Worm (Caenorhabditis elegans) whole organism, L3 larva: ENCODE data around the gene F54E4.4.

Experiments
- ama-1 ChIP-seq: fragments of 150-350 bp; optimal IDR thresholded peaks from 2 replicates; lab custom pipeline; 2018
- egl-27 ChIP-seq: sonication (generic microtip); optimal IDR thresholded peaks from 4 replicates; lab custom pipeline; 2017; ENCODE audit warnings: missing biosample characterization, missing genetic modification reagents, missing genetic modification characterization
- elt-1 ChIP-seq: fragments of 150-350 bp; optimal IDR thresholded peaks from 2 replicates; lab custom pipeline; 2014; ENCODE audit warnings: missing biosample characterization, missing genetic modification characterization
- nfya-1 ChIP-seq: sonication (generic microtip); optimal IDR thresholded peaks from 2 replicates; lab custom pipeline; 2017; ENCODE audit warnings: missing genetic modification characterization, mild to moderate bottlenecking, missing compliant biosample characterization, antibody characterized with exemption, moderate library complexity; ENCODE audit not compliant: insufficient read depth
- nhr-12 ChIP-seq: fragments of 150-350 bp; optimal IDR thresholded peaks from 2 replicates; lab custom pipeline; 2014; ENCODE audit warnings: missing biosample characterization, missing genetic modification characterization
- nhr-237 ChIP-seq: fragments of 150-350 bp; optimal IDR thresholded peaks from 2 replicates; lab custom pipeline; 2014; ENCODE audit warnings: missing biosample characterization, missing genetic modification characterization
- nhr-28 ChIP-seq: fragments of 150-350 bp; optimal IDR thresholded peaks from 2 replicates; lab custom pipeline; 2014; ENCODE audit warnings: missing biosample characterization, missing genetic modification characterization
- pha-4 ChIP-seq: fragments of 150-350 bp; optimal IDR thresholded peaks from 2 replicates; lab custom pipeline; 2014; ENCODE audit warnings: missing biosample characterization, missing genetic modification reagents, missing genetic modification characterization
- pqm-1 ChIP-seq: fragments of 150-350 bp; optimal IDR thresholded peaks from 2 replicates; lab custom pipeline; 2017; ENCODE audit warnings: missing biosample characterization, missing genetic modification characterization, inconsistent platforms
- ztf-11 ChIP-seq: fragments of 150-350 bp; optimal IDR thresholded peaks from 2 replicates; lab custom pipeline; 2014; ENCODE audit warnings: missing biosample characterization, missing genetic modification characterization
- ztf-4 ChIP-seq: fragments of 150-350 bp; optimal IDR thresholded peaks from 2 replicates; lab custom pipeline; 2014; ENCODE audit warnings: missing biosample characterization, missing genetic modification characterization

DNA sequence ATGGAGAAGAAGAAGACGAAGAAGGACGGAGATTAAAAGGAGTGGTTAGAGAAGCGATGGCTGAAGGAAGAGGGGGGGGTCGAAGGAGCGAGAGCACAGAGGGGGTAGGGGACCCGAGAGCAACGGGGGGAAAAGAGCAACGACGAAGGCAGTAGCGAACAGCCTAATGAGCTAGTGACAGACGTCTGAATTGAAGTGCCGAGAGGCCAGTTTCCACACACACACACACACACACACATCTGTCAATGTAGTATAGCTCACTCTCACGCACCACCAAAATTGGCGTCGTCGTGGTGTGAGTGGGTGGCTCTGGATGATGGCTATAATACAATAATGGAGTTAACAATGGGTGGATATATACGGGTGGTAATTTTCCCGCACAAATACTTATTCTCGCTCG, 8.6 kb downstream of the F54E4.4 start:
- TF ChIP-seq ama-1: no peak
- TF ChIP-seq nhr-237 (tag; lab: Kevin White, UChicago): no peak
- TF ChIP-seq nhr-12 (tag; lab: Kevin White, UChicago): no peak
- TF ChIP-seq ztf-4: no peak
- TF ChIP-seq pqm-1: no peak
- TF ChIP-seq pha-4 (tag; lab: Kevin White, UChicago): no peak
- TF ChIP-seq egl-27 (tag; lab: Kevin White, UChicago): no peak
- no peak for TF ChIP-seq ztf-11 (tag; lab: Kevin White, UChicago)
- TF ChIP-seq nhr-28: no peak
- TF ChIP-seq nfya-1 (tag; lab: Kevin White, UChicago): peak; percentile 64
- no peak for TF ChIP-seq elt-1
